Worm (Caenorhabditis elegans): ENCODE results near the gene F46C5.4.

ce11 chrII:8811825-8812224, 24.1 kb upstream of the F46C5.4 start:
- TF ChIP-seq ama-1 (optimal IDR thresholded peaks at IDR 0.05) (no peak), hmg-4 (GFP tag; optimal IDR thresholded peaks at IDR 0.05) (no peak), tbx-37 (GFP tag; conservative IDR thresholded peaks at IDR 0.05) (no peak), pes-1 (GFP tag; IDR thresholded peaks at IDR 0.05) (no peak), scrt-1 (GFP tag; IDR thresholded peaks at IDR 0.05) (no peak), B0310.2 (tag; optimal IDR thresholded peaks at IDR 0.05) (no peak)

All from whole organism, early embryonic.